Fruit fly (Drosophila melanogaster) whole organism, pupa: ENCODE data around the gene CG4041.

Experiments used
- CG13204 ChIP-seq: fragments of 200-800 bp; sonication (Bioruptor generic); optimal IDR thresholded peaks from 2 replicates; lab custom pipeline; 2018; ENCODE audit warnings: missing biosample characterization, mild to moderate bottlenecking, missing genetic modification characterization, moderate library complexity
- CG9948 ChIP-seq: fragments of 200-800 bp; sonication (Bioruptor generic); optimal IDR thresholded peaks from 2 replicates; lab custom pipeline; 2018; ENCODE audit warnings: missing biosample characterization, mild to moderate bottlenecking, missing genetic modification characterization, moderate library complexity
- EcR ChIP-seq: fragments of 200-800 bp; sonication (Bioruptor generic); optimal IDR thresholded peaks from 3 replicates; lab custom pipeline; 2019; ENCODE audit warnings: missing biosample characterization, missing genetic modification characterization, mild to moderate bottlenecking, moderate library complexity, missing genetic modification reagents
- fd96Ca ChIP-seq: fragments of 200-800 bp; sonication (Bioruptor generic); IDR thresholded peaks from 3 replicates; pipeline ENCODE4 v1.3.6; 2022; ENCODE audit warnings: missing biosample characterization, missing genetic modification characterization

- TF ChIP-seq fd96Ca (GFP tag; lab: Robert Waterston, UW) (peak; percentile 100), EcR (GFP tag; lab: Kevin White, UChicago) (peak; percentile 87), CG13204 (GFP tag; lab: Kevin White, UChicago) (peak; percentile 99), CG9948 (tag; lab: Kevin White, UChicago) (peak; percentile 100)
Observed at dm6 chrX:4909938-4910778, 8.1 kb downstream of the CG4041 start.
